Worm (Caenorhabditis elegans) whole organism, late embryonic: ENCODE measurements around the gene hil-6.

ENCODE experiments used
- C08G9.2 ChIP-seq: sonication (generic microtip); optimal IDR thresholded peaks from 2 replicates; lab custom pipeline; 2016; ENCODE audit warnings: mild to moderate bottlenecking, missing genetic modification characterization, moderate library complexity, missing compliant biosample characterization
- ceh-48 ChIP-seq: sonication (generic microtip); optimal IDR thresholded peaks from 2 replicates; lab custom pipeline; 2016; ENCODE audit warnings: missing genetic modification characterization, inconsistent platforms, missing compliant biosample characterization
- ceh-9 ChIP-seq: sonication (generic microtip); optimal IDR thresholded peaks from 2 replicates; lab custom pipeline; 2016; ENCODE audit warnings: mild to moderate bottlenecking, missing genetic modification characterization, inconsistent platforms, missing compliant biosample characterization
- dve-1 ChIP-seq: sonication (generic microtip); optimal IDR thresholded peaks from 2 replicates; lab custom pipeline; 2017; ENCODE audit warnings: antibody characterized with exemption, mild to moderate bottlenecking, missing genetic modification characterization, missing compliant biosample characterization
- fkh-10 ChIP-seq: fragments of 150-350 bp; optimal IDR thresholded peaks from 2 replicates; lab custom pipeline; 2014; ENCODE audit warnings: missing biosample characterization, missing genetic modification reagents, missing genetic modification characterization
- nhr-11 ChIP-seq: fragments of 150-350 bp; optimal IDR thresholded peaks from 2 replicates; lab custom pipeline; 2014; ENCODE audit warnings: missing biosample characterization, missing genetic modification characterization

DNA sequence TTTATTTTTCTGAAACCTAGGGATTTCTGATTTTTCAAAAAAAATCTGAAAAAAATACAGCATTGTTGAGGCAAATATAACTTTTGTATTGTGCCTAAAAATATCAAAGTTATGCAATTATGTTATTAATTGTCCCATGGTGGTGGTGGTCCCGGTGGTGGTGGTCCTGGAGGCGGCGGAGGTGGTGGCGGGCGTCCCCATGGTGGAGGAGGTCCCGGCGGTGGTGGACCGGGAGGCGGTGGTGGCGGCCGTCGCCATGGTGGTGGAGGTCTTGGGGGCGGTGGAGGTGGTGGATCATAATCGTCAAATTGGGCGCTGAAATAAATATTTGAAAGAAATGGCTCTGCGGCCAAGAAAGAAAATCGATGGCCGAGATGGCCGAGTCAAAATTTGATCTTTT lies 19.4 kb upstream of the hil-6 start:
- TF ChIP-seq ceh-9 (no peak), fkh-10 (GFP tag; lab: Kevin White, UChicago) (no peak), ceh-48 (tag; lab: Kevin White, UChicago) (no peak), dve-1 (no peak), nhr-11 (no peak), C08G9.2 (tag; lab: Kevin White, UChicago) (no peak)
